Worm (Caenorhabditis elegans) whole organism, L4/young adult: ENCODE data around the gene R09H10.6.

ENCODE experiments used
- dao-5 ChIP-seq: sonication (generic microtip); optimal IDR thresholded peaks from 2 replicates; lab custom pipeline; 2016; ENCODE audit warnings: missing genotype, missing genetic modification characterization, moderate library complexity, missing compliant biosample characterization
- him-1 ChIP-seq: sonication (generic microtip); optimal IDR thresholded peaks from 2 replicates; lab custom pipeline; 2016; ENCODE audit warnings: missing genotype, missing genetic modification reagents, missing genetic modification characterization, missing compliant biosample characterization

DNA sequence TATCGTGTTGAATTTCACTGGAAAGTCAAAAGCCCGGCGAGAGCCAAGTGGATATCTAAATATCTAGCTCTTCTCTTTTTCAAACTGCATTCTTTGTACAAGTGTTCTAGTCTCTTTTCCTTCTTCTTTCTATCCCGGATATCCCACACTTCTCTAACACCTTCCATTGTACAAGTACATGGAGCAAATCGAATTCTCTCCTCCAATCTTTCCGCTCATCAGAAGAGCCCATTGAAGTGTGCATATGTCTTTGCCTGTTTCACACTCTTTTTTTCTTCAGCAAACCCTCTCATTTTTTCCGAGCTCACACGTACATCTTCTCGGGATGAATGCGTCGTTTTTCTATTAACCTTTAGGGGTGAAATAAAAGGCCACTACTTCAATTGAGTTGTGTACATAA, 34.9 kb upstream of the R09H10.6 start:
- TF ChIP-seq him-1 (tag; lab: Kevin White, UChicago): no peak
- no peak for TF ChIP-seq dao-5 (tag; lab: Kevin White, UChicago)
